Fruit fly (Drosophila melanogaster): Measurements from ENCODE around the gene Ste12DOR.
A peak's percentile ranks its signal among the peaks of the same experiment; 100 is the strongest.
"Not testable (repeated sequence)": the region's sequence is repeated elsewhere in the genome, so short reads cannot be mapped to it uniquely, and the experiment has no call there.

Gene Ste12DOR

DNA sequence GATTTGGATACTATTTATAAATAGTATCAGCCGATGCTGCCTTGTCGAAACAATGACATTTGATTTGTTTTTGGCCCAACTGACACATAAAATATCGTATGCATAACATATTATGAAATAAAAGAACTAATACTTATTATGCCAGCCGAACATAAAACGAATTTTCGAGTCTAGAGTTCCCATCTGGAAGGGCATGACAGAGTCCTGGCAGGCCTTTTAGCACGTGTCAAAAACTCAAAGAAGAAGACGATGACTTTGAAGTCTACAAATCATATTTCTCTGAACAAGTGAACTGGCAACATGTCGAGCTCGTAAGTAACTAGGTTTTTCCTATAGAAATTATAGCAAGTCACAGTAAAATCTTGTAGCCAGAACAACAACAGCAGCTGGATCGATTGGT lies at the start of gene Ste12DOR:
Ste12DOR (plus strand) TSS at position 301 of the 400 bp plus-strand sequence.
- TF ChIP-seq noc (tag; optimal IDR thresholded peaks at IDR 0.05) = not testable (repeated sequence)

DNA sequence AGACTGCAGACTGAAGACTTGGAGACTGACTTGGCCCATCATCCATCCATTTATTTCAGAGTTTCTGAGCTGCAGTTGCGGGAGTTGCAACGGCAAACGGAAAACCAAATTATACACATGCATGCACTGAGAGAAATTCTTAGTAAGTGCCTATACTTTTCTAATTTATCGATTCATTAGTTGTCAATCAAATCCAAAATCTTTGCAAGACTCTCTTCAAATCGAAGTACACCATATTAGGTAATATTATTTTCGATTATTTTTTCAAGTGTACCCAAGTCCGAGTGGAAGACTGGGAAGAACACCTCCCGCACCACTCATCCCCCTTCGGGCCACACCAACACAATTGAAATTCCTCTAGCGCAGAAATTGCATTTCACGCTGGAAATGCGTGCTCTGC lies 48.6 kb upstream of the Ste12DOR start:
- TF ChIP-seq noc (tag; optimal IDR thresholded peaks at IDR 0.05) = no peak

DNA sequence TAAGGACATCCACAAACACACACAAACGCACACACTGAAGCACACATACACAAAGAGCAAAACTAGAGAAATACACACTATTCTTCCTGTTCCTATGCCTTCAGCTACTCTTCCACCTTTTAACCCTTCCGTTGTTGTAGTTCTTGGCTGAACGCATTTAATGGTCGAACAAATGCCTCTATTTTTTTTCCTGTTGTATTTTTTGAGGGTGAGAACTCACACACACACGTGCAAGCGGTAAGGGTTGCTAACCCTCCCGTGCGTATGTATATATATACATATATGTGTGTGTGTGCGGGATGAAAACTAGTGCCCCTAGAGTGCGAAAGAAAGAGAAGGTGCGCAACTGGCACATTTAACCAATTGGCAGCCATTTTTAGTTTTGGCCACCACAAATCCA lies 45.7 kb upstream of the Ste12DOR start:
- no peak for TF ChIP-seq noc (tag; optimal IDR thresholded peaks at IDR 0.05)

DNA sequence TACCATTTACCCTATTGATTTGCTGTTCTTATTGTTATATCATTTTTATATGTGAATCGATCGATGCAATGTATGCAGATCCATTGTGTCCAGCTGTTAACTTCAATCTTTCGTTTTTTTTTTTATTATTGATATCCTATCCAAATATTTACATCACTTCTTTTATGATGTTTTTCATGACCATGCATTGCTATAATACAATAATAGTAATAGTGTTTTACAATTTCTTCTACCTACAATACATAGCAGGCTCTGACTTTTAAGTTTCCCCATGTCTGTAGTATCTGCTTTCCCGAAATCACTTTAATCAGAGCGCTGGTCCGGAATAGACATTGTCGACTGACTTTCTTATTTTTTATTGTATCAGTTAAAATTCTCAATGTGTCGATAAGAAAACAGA lies 45.1 kb upstream of the Ste12DOR start, which contains the start of gene CG11068:
CG11068 (plus strand) TSS at position 301 of the 400 bp plus-strand sequence.
- TF ChIP-seq noc (tag; optimal IDR thresholded peaks at IDR 0.05) = no peak

DNA sequence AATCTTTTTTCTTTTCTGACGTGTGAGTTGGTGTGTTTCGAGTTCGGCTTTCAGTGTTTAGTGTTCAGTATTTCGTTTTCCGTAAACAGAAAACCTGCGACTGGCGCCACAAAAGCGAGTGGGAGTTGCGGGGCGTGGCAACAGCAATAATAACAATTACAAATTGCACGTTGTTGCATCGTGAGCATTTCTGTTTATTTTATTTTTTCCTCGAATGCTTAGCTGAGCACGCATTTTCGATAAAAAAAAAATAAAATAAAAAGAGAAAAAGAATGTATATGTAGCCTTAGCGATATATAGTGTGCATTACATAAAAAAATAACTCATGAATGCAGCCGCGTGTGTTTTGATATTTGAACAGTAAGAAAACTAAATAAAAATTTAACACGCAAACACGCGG lies 35.2 kb upstream of the Ste12DOR start:
- TF ChIP-seq noc (tag; optimal IDR thresholded peaks at IDR 0.05) = no peak

DNA sequence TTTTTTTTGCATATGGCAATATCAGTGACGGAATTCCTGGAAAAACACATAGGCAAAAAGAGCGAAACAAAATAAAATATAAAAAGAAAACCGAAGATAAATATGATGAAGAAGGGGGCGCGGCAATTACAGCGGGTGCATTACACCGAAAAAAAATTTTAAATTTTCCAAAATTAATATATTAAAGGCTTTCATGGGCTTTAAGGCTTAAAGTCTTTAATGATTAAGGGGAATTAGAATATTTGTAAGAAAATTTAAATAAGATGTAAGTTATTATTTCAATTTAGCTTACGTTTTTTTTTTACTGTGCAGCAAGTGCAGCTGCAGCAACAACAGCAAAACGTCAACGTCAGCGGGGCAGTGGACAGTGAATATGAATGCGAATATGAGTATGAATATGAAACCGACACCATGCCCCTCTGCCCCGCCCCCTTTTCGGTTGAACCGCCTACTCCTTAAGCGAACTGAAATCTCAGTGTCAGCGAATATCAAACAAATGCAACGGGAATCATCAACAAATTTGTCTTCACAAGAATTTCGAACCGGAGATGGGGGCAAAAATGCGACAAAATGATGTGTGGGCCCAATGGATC lies 27.5 kb upstream of the Ste12DOR start:
- TF ChIP-seq noc (tag; optimal IDR thresholded peaks at IDR 0.05) = no peak

DNA sequence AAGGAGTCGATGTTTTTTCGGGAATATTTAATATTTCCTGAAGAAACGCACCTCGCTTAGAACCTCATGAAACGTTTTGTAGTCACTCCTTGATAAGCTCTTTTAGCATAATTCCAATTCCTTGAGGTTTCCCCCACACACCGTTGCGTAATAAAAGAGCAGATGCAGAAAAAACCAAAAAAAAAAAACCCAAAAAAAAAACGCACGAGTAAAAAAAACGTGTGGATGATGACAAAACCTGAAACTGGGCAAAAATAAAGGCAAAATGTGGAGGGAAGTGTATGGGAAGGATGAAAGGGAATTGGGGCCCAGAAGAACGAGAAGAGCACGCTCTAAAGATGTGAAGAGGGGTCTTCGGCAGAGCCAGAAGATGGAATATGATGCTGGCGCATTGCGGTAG lies 19.7 kb upstream of the Ste12DOR start:
- TF ChIP-seq noc (tag; optimal IDR thresholded peaks at IDR 0.05) = no peak

DNA sequence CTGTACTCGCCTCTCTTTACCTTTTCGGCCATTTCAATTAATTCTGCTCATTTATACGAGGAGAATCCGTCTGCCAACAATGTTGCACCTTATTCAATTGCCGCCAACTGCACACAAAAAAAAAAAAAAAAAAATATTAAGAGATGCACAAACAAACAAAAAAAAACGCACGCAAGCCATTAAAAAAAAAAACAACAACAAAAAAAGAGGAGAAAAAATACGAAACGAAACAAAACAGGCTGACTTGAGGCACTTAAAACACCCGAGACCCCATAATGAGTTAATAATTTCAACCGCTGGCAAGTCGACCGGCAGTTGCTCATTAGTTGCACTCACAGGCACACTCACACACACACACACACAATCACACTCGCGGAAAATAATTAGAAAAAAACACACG lies 17.0 kb upstream of the Ste12DOR start:
- TF ChIP-seq noc (tag; optimal IDR thresholded peaks at IDR 0.05) = no peak

DNA sequence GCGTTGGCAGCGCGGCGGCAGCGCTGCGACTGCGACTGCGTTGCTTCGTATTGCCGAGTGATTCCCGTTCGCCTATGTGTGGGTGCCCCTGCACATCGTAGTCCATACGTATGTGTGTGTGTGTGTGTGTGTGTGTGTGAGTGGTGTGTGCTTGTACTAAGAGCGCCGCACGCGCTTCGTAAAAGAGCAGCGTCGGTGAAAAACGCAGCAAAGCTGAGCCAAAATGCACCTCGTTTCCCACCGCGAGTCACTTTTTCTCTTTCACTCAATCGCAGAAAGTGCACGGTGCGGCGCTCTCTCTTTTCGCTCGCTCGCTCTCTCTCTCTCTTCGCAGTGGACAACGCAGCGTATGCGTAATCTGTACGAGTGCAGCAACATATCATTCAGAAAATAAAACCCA lies 13.5 kb upstream of the Ste12DOR start:
- no peak for TF ChIP-seq noc (tag; optimal IDR thresholded peaks at IDR 0.05)

DNA sequence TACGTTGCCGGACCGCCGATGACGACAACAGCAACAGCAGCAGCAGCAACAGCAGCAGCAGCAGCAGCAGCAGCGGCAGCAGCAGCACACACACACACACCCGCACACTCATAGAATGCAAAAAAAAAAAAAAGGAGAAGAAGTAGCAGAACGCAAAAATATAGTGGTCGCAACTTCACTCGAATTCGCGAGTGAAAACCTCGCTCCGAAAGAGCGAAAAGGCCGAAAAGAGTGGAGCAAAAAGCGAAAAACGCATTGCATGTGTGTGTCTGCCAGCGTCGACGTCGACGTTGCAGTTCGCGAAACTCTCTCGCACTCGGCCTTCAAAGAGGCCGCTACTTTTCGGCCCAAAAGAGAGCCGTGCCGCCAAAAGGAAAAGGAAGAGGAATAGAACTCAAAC lies 11.1 kb upstream of the Ste12DOR start:
- TF ChIP-seq noc (tag; optimal IDR thresholded peaks at IDR 0.05) = no peak

DNA sequence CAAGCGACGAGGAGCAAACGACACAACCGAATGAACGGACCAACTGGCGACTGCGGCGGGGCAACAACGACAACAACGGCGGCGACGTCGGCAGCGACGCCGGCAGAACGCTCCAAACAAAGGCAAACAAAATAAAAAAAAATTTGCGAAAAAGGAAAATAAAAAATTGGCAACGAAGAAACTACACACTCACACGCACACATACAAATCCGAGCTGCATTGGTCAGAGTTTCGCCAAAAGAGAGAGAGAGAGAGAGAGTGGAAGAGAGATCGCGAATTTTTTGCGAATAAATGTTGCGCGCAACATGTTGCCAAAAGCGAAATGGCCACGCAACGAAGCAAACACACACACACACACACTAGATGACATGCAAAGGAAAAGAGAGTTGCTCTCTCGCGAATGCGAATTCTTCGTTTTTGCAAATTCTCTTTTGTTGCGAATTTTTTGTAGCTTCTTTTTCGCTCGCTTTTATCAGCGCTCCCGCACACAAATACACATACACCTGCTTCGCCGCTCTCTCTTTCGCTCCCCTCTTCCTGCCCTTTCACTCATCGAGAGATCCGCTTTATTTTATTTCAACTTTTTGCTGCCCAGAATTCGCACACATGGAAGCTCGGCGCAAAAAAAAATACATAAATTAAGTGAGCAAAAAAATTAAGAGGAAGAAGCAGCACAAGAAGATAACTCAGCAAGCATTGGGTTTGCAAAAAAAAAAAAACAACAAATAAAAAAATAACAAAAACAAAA lies 9.4 kb upstream of the Ste12DOR start, which contains the start of gene mamo:
mamo (minus strand) TSS at position 54 of the 748 bp plus-strand sequence.
- TF ChIP-seq noc (tag; optimal IDR thresholded peaks at IDR 0.05) = peak; percentile 46

DNA sequence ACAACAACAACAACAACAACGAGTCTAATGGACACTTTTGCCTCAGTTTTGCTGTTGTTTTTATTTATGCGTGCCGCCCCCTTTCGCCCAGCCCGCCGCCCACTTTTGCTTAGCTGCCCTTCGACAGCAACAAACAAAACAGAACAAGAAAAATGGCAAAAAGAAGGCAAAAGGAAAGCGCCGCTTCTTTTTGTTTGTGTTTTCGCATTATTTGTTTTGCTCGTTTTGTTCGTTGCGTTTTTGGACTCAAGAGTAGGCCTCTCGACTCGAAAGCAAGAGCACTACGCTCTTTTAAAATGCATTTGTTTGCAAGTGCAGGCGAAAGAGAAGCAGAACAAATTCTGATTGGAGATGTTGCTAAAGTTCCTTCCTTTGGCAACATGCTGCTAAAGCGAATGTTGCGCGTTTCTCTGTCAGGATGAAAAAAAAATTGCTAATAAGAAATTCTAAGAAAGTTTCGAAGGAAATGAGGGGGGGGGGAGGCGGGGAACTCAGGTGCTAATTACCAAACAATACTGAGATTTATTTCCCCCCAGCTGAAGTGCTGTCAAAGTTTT lies 6.8 kb upstream of the Ste12DOR start:
- TF ChIP-seq noc (tag; optimal IDR thresholded peaks at IDR 0.05) = no peak

DNA sequence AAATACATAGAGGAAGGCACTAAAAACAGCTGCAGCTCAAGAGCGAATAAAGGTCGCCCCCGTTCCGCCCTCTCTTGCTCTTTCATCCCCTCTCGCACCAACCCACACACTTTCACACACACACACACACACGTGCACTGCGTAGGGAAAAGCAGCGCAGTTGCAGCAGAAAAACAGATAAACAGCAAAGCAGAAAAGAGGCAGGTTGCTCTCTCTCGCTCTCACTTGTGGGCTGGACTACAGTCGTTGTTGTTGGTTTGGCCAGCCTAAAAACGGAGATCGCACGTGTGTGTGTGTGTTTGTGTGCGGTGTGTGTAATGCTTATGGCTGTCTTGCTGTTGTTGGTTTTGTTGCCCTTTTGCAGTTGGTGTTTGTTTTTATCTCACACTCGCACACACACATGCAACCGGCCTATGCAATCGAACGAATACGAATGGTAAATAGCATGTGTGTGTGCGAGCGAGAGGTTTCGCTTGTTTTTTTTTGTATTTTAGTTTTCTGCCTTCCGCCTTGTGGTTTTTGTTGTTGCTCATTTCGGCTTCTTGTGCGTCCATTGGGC lies 5.1 kb upstream of the Ste12DOR start:
- TF ChIP-seq noc (tag; optimal IDR thresholded peaks at IDR 0.05) = no peak

DNA sequence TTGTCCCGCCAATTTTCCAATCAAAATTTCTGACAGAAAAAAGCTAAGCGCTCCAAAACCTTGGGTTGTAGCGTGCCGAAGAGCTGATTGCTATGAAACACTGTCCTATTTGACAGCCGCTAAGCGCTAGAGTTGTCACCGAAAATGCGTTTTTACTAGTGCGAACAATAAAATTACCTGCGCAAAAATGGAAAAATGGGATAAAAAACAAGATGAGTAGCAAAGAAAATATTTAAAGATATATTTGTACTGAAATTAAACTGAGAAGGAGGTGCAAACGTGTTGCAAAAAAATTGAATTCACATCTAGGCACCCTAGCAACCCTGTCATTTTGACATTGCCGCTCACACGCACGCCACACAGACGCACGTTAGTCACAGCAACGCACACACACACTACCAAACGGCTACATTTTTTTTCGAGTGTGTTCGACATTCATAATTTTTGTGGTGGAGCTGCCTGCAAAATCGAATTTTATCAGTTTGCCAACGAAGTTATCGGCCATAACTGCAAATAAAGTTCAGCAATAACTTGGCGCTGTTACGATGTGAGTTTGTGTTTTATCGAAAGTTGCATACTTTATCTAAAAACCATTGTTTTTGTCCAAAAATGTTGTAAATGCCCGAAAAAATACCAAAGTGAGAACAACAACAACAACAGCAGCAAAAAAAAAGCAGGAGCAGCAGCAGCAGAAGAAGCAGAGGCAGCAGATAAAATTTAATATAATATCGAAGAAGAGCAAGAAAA lies 3.9 kb upstream of the Ste12DOR start, which contains the start of gene ben:
ben (plus strand) TSS at position 369 of the 747 bp plus-strand sequence.
- TF ChIP-seq noc (tag; optimal IDR thresholded peaks at IDR 0.05) = peak; percentile 77

DNA sequence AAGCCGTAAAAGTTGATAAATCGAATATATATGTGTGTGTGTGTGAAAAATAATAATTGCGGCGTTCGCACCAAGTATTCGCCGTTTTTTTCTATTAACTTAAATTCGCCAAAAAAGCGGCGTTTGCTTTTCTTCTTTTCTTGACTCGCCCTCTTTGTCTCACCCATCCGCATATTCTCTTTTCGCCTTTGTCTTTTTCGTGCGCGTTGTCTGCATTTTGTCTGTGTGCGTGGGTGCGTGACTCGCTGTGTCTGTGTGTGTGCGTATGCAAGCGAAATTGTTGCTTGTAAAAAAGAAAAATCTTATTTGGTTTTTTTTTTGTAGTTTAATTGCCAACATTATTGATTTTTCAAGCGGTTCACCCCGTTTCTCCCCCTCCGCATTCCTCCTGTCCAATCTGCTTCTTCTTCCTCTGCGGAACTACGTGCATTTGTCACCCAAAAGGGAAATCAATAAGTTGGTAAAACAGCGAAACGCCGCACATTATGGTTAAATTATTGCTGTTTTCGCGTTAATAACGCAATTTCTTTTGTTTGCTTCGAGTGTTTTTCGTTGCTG lies 3.2 kb upstream of the Ste12DOR start:
- no peak for TF ChIP-seq noc (tag; optimal IDR thresholded peaks at IDR 0.05)

DNA sequence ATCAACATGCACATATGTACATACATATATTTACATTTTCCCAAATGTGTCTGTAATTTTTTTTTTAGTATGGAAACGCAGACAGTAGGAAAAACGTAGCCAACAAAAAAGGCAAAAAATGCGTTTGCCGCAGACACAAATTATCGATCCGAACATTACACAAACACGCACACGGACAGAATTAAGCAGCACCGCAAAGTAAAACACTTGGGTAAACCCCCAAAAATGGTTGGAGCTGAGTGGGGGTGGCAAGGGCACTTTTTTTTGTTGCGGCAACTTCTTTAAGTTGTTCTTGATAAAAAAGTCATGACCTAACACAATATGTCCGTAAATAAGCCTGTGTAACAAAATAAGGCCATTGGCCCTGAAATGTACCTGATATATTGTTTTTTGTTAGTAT lies 14.2 kb downstream of the Ste12DOR start:
- no peak for TF ChIP-seq noc (tag; optimal IDR thresholded peaks at IDR 0.05)
